Worm (Caenorhabditis elegans) whole organism, young adult: ENCODE measurements around the gene glb-14.
A peak's percentile ranks its signal among the peaks of the same experiment; 100 is the strongest.

Experiments used
- B0261.1 ChIP-seq: sonication (generic microtip); optimal IDR thresholded peaks from 2 replicates; lab custom pipeline; 2016; ENCODE audit warnings: mild to moderate bottlenecking, missing genetic modification characterization, moderate library complexity, missing compliant biosample characterization
- C17E4.6 ChIP-seq: fragments of 200-800 bp; sonication (Bioruptor generic); IDR thresholded peaks from 2 replicates; pipeline ENCODE4 v1.3.6; 2022; ENCODE audit warnings: missing genetic modification reagents, missing genetic modification characterization, missing compliant biosample characterization
- F39B2.1 ChIP-seq: fragments of 200-800 bp; sonication (Bioruptor generic); IDR thresholded peaks from 2 replicates; pipeline ENCODE4 v1.3.6; 2022; ENCODE audit warnings: missing genetic modification reagents, missing genetic modification characterization, missing compliant biosample characterization
- K12H6.12 ChIP-seq: fragments of 200-800 bp; sonication (Bioruptor generic); optimal IDR thresholded peaks from 2 replicates; lab custom pipeline; 2018; ENCODE audit warnings: mild to moderate bottlenecking, missing genetic modification characterization, missing compliant biosample characterization
- T26A5.8 ChIP-seq: sonication (generic microtip); optimal IDR thresholded peaks from 2 replicates; lab custom pipeline; 2016; ENCODE audit warnings: missing genetic modification characterization, missing compliant biosample characterization
- Y53G8AR.9 ChIP-seq: fragments of 200-800 bp; sonication (Bioruptor generic); conservative IDR thresholded peaks from 2 replicates; pipeline ENCODE4 v1.3.6; 2022; ENCODE audit warnings: missing genetic modification reagents, missing genetic modification characterization, missing compliant biosample characterization
- atf-7 ChIP-seq: sonication (generic microtip); optimal IDR thresholded peaks from 2 replicates; lab custom pipeline; 2017; ENCODE audit warnings: mild to moderate bottlenecking, missing genetic modification characterization, missing compliant biosample characterization
- ccch-3 ChIP-seq: fragments of 200-800 bp; sonication (Bioruptor generic); optimal IDR thresholded peaks from 2 replicates; lab custom pipeline; 2018; ENCODE audit warnings: mild to moderate bottlenecking, missing genetic modification characterization, missing compliant biosample characterization
- cebp-2 ChIP-seq: fragments of 200-800 bp; sonication (Bioruptor generic); IDR thresholded peaks from 2 replicates; pipeline ENCODE4 v1.3.6; 2022; ENCODE audit warnings: missing genetic modification characterization, missing compliant biosample characterization
- ceh-40 ChIP-seq: fragments of 200-800 bp; sonication (Bioruptor generic); IDR thresholded peaks from 2 replicates; pipeline ENCODE4 v1.3.6; 2022; ENCODE audit warnings: missing genetic modification characterization, missing compliant biosample characterization
- ceh-58 ChIP-seq: fragments of 200-800 bp; sonication (Bioruptor generic); IDR thresholded peaks from 2 replicates; pipeline ENCODE4 v1.3.6; 2022; ENCODE audit warnings: missing genetic modification characterization, missing compliant biosample characterization
- egl-18 ChIP-seq: fragments of 200-800 bp; sonication (Bioruptor generic); IDR thresholded peaks from 2 replicates; pipeline ENCODE4 v1.3.6; 2022; ENCODE audit warnings: missing genetic modification reagents, missing genetic modification characterization, missing compliant biosample characterization
- egl-44 ChIP-seq: fragments of 200-800 bp; sonication (Bioruptor generic); IDR thresholded peaks from 2 replicates; pipeline ENCODE4 v1.3.6; 2022; ENCODE audit warnings: missing genetic modification reagents, missing genetic modification characterization, missing compliant biosample characterization
- ekl-4 ChIP-seq: fragments of 200-800 bp; sonication (Bioruptor generic); IDR thresholded peaks from 2 replicates; pipeline ENCODE4 v1.3.6; 2022; ENCODE audit warnings: missing genetic modification reagents, missing genetic modification characterization, missing compliant biosample characterization
- ets-4 ChIP-seq: fragments of 200-800 bp; sonication (Bioruptor generic); optimal IDR thresholded peaks from 2 replicates; lab custom pipeline; 2018; ENCODE audit warnings: mild to moderate bottlenecking, missing genetic modification characterization, missing compliant biosample characterization
- fkh-3 ChIP-seq: sonication (generic microtip); optimal IDR thresholded peaks from 2 replicates; lab custom pipeline; 2016; ENCODE audit warnings: mild to moderate bottlenecking, missing genetic modification characterization, missing compliant biosample characterization
- gei-17 ChIP-seq: fragments of 200-800 bp; sonication (Bioruptor generic); optimal IDR thresholded peaks from 2 replicates; lab custom pipeline; 2018; ENCODE audit warnings: mild to moderate bottlenecking, missing genetic modification characterization, missing compliant biosample characterization
- him-1 ChIP-seq: sonication (generic microtip); optimal IDR thresholded peaks from 2 replicates; lab custom pipeline; 2016; ENCODE audit warnings: missing genotype, missing genetic modification reagents, missing genetic modification characterization, missing compliant biosample characterization
- hrde-1 ChIP-seq: sonication (generic microtip); optimal IDR thresholded peaks from 2 replicates; lab custom pipeline; 2016; ENCODE audit warnings: missing genetic modification characterization, mild to moderate bottlenecking, missing compliant biosample characterization, moderate library complexity, missing genotype, missing genetic modification reagents, borderline replicate concordance
- lag-1 ChIP-seq: fragments of 200-800 bp; sonication (Bioruptor generic); IDR thresholded peaks from 2 replicates; pipeline ENCODE4 v1.3.6; 2022; ENCODE audit warnings: missing genetic modification reagents, missing genetic modification characterization, missing compliant biosample characterization
- lin-26 ChIP-seq: fragments of 200-800 bp; sonication (Bioruptor generic); IDR thresholded peaks from 2 replicates; pipeline ENCODE4 v1.3.6; 2022; ENCODE audit warnings: missing genetic modification reagents, missing genetic modification characterization, missing compliant biosample characterization
- lsy-27 ChIP-seq: sonication (generic microtip); optimal IDR thresholded peaks from 2 replicates; lab custom pipeline; 2017; ENCODE audit warnings: missing genetic modification characterization, mild to moderate bottlenecking, missing compliant biosample characterization, antibody characterized with exemption, missing genotype, borderline replicate concordance; ENCODE audit not compliant: insufficient read depth
- madf-10 ChIP-seq: sonication (generic microtip); optimal IDR thresholded peaks from 2 replicates; lab custom pipeline; 2016; ENCODE audit warnings: mild to moderate bottlenecking, missing genetic modification characterization, missing compliant biosample characterization
- mel-28 ChIP-seq: sonication (generic microtip); optimal IDR thresholded peaks from 2 replicates; lab custom pipeline; 2016; ENCODE audit warnings: borderline replicate concordance, mild to moderate bottlenecking, missing genetic modification characterization, missing compliant biosample characterization
- nhr-90 ChIP-seq: sonication (generic microtip); optimal IDR thresholded peaks from 2 replicates; lab custom pipeline; 2016; ENCODE audit warnings: missing genotype, mild to moderate bottlenecking, missing genetic modification characterization, missing compliant biosample characterization
- pbrm-1 ChIP-seq: fragments of 200-800 bp; sonication (Bioruptor generic); IDR thresholded peaks from 2 replicates; pipeline ENCODE4 v1.3.6; 2022; ENCODE audit warnings: missing genetic modification reagents, missing genetic modification characterization, missing compliant biosample characterization
- rpc-1 ChIP-seq, 2 experiments: fragments of 150-350 bp in 1 of 2; sonication (generic microtip) in 1 of 2; optimal IDR thresholded peaks; 2 replicates each; lab custom pipeline; 2014 to 2018; ENCODE audit warnings: missing biosample characterization in 1 of 2, missing genetic modification characterization in 1 of 2, missing genetic modification reagents in 1 of 2, missing genotype in 1 of 2
- sdz-38 ChIP-seq: sonication (generic microtip); optimal IDR thresholded peaks from 2 replicates; lab custom pipeline; 2016; ENCODE audit warnings: missing genotype, missing genetic modification characterization, missing compliant biosample characterization
- somi-1 ChIP-seq: fragments of 200-800 bp; sonication (Bioruptor generic); optimal IDR thresholded peaks from 2 replicates; lab custom pipeline; 2018; ENCODE audit warnings: mild to moderate bottlenecking, missing genetic modification characterization, missing compliant biosample characterization
- tbp1 ChIP-seq: fragments of 200-800 bp; sonication (Bioruptor generic); optimal IDR thresholded peaks from 2 replicates; lab custom pipeline; 2018; ENCODE audit warnings: mild to moderate bottlenecking, missing genetic modification characterization, missing compliant biosample characterization
- unc-130 ChIP-seq: sonication (generic microtip); optimal IDR thresholded peaks from 2 replicates; lab custom pipeline; 2016; ENCODE audit warnings: missing genetic modification reagents, missing genetic modification characterization, missing compliant biosample characterization
- unc-62 ChIP-seq: fragments of 150-350 bp; optimal IDR thresholded peaks from 2 replicates; lab custom pipeline; 2014; ENCODE audit warnings: missing biosample characterization, missing genetic modification reagents, missing genetic modification characterization
- ztf-22 ChIP-seq: fragments of 200-800 bp; sonication (Bioruptor generic); optimal IDR thresholded peaks from 2 replicates; lab custom pipeline; 2018; ENCODE audit warnings: mild to moderate bottlenecking, missing genetic modification characterization, moderate library complexity, missing compliant biosample characterization
- ztf-28 ChIP-seq: fragments of 200-800 bp; sonication (Bioruptor generic); IDR thresholded peaks from 2 replicates; pipeline ENCODE4 v1.3.6; 2022; ENCODE audit warnings: missing genetic modification reagents, missing genetic modification characterization, missing compliant biosample characterization

Gene glb-14

DNA sequence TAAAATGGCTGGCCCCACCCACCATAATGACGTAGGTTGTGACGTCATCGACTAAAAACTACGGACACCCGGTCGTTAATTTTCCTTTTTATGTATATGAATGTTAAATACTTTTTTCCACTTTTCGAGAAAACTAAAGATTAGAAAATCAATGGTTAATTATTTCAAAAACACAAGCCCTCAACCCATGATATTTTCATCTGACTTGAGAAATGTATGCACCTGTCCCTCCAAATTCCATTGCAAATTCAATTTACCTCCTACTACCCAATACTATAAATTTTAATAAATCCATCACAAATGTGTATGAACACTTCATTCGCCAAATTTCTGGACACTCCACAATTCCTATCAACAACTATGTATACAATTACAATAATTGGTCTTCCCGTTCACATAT, 15.7 kb downstream of the glb-14 start, which contains the start of gene srh-276:
TSS of gene srh-276 (plus strand) at position 301 of the 400 bp plus-strand sequence.
- no peak for TF ChIP-seq ceh-58

DNA sequence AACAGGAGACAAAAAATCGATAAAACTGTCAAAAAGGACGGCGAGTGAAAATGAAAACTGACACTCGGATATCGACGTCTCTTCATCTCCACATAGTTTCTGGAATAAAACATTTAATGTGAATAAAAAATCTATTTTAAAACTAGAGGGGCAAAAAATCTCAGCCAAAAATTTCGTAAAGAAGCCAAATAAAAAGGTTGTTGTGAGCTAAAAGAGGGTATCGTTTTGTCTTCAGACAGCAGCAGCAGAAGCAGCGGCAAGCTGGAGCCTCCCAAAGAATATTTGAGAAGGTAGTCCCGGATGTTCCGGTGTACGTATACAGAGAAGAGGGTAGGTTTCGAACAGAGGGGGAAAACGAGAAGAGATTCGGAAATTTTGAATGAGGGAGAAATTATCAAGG, 22.9 kb downstream of the glb-14 start, which contains the start of gene lgc-31:
TSS of gene lgc-31 (minus strand) at position 101 of the 400 bp plus-strand sequence.
- no peak for TF ChIP-seq ztf-28 (GFP tag; lab: Robert Waterston, UW)
- no peak for TF ChIP-seq egl-44 (GFP tag; lab: Robert Waterston, UW)
- no peak for TF ChIP-seq nhr-90 (tag; lab: Kevin White, UChicago)
- TF ChIP-seq him-1 (tag; lab: Kevin White, UChicago), result no peak
- TF ChIP-seq lin-26 (GFP tag; lab: Robert Waterston, UW), result no peak
- no peak for TF ChIP-seq unc-62 (GFP tag; lab: Kevin White, UChicago)
- TF ChIP-seq lsy-27 (tag; lab: Kevin White, UChicago), result no peak

DNA sequence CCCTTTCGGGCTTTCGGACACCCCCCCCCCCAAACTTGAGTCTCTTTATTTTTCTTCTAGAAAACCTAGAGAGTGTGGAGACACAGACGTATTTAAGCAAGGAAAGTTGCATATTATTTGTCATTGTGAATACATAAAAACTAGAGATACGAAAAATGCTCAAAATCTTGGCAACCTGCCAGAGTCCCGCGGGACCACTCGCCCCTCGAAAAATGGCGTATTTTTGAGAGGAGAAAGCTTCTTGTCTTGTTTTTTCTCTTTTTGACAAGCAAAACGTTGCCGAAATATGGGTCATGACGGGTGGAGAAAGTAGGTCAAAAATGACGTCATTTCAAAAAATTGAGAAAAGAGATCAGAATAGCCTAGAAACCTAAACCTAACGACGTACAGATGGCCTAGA, 24.4 kb downstream of the glb-14 start:
- TF ChIP-seq sdz-38 (tag; lab: Kevin White, UChicago) (no peak), atf-7 (tag; lab: Kevin White, UChicago) (peak; percentile 15)

DNA sequence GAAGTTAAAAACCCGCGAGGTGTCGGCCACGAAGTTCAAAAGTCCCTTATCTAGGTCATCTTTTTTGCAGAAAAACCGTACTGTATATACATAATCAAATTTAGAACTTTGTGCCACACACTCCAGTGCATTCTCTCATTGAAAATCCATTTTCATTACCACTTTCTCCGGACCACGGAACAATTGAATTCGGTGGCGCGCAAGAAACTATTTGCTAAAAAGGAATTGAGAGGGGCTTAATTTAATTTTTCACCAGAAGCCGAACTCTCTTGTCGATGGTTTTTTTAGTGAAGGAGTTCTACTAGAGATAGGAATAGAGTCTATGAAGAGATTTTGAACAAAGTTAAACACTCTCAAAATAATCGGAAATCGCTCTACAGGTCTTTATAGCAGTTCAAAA, 24.9 kb downstream of the glb-14 start:
- TF ChIP-seq gei-17 (no peak), C17E4.6 (GFP tag; lab: Robert Waterston, UW) (no peak), egl-44 (GFP tag; lab: Robert Waterston, UW) (no peak), lag-1 (GFP tag; lab: Robert Waterston, UW) (no peak), ets-4 (GFP tag; lab: Kevin White, UChicago) (no peak), ceh-40 (GFP tag; lab: Robert Waterston, UW) (no peak), mel-28 (tag; lab: Kevin White, UChicago) (no peak), ekl-4 (no peak), Y53G8AR.9 (GFP tag; lab: Robert Waterston, UW) (no peak), somi-1 (GFP tag; lab: Kevin White, UChicago) (no peak), K12H6.12 (tag; lab: Kevin White, UChicago) (no peak), egl-18 (GFP tag; lab: Robert Waterston, UW) (no peak), fkh-3 (tag; lab: Kevin White, UChicago) (no peak)

DNA sequence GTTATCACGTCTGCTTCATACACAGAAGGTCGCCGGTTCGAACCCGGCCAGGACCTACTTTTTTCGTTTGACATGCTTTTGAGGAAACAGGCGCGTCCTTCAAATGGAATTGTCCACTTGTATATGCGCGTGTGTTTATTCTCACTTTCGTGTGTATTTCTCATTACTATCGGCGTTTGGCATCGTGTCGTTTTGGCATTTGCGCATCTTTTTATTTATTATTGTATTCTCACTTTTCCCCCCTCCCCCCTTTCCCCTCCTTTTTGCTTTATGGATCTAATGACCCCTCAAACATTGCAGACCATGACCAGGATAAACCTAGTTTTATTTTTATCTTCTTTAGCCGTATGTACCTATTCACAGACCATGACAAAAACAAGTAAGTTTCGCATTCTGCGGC, 27.4 kb downstream of the glb-14 start, which contains the start of gene F21A3.3:
TSS of gene F21A3.3 (plus strand) at position 301 of the 400 bp plus-strand sequence.
- TF ChIP-seq ztf-22 (GFP tag; lab: Kevin White, UChicago) (no peak), madf-10 (tag; lab: Kevin White, UChicago) (no peak)

DNA sequence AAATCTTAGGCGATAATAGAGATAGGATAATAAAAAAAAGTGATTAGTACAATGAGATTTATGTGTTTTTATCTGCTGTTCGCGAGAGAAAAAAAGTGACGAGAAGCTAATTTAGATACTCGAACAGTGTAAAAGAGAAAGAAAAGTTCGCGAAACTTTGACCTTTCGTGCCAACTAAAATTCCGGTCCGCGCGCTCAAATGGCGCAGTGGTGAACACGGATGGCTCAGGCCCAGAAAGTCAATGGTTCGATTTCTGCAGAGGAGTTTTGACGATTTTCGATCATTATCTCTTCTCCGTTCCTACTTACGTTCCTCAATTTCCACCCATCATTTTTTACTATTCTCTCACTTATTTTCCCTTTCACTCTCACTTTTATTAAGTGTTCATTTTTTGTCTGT, 28.3 kb downstream of the glb-14 start:
- TF ChIP-seq pbrm-1 (no peak), gei-17 (no peak), B0261.1 (tag; lab: Kevin White, UChicago) (peak; percentile 11), F39B2.1 (no peak), cebp-2 (GFP tag; lab: Robert Waterston, UW) (no peak), hrde-1 (no peak), egl-18 (GFP tag; lab: Robert Waterston, UW) (no peak), rpc-1 (optimal IDR thresholded peaks at IDR 0.05; lab: Kevin White, UChicago) (no peak), rpc-1 (tag; optimal IDR thresholded peaks at IDR 0.05; lab: Kevin White, UChicago) (peak; percentile 53), tbp1 (peak; percentile 71), T26A5.8 (tag; lab: Kevin White, UChicago) (no peak), ccch-3 (GFP tag; lab: Kevin White, UChicago) (no peak), Y53G8AR.9 (GFP tag; lab: Robert Waterston, UW) (no peak), unc-130 (no peak)
